Worm (Caenorhabditis elegans): ENCODE results near the gene D2096.10.
A peak's percentile ranks its signal among the peaks of the same experiment; 100 is the strongest.

The D2096.10 gene

DNA sequence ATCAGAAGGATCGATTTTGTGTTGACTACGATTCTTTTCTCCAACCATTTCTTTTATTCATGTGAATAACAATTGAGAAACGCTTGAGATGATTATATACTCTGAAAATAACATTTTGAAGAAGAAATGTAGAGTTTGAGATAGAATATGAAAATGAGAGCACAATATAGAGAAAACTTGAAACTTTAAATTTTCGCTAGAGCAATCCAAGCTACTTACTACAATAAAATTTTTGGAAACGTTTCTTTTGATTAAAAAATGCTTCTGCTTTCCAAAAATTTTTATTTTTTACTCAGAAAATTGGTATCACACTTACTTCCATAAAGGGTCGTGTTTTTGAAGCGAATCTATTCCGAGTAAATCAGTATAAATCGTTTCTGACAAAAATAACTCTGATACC lies 31.9 kb upstream of the D2096.10 start, which contains the start of gene M116.5:
Gene M116.5 (minus strand): TSS at position 101 of the 400 bp plus-strand sequence.
- no peak for TF ChIP-seq die-1 (tag; optimal IDR thresholded peaks at IDR 0.05)

DNA sequence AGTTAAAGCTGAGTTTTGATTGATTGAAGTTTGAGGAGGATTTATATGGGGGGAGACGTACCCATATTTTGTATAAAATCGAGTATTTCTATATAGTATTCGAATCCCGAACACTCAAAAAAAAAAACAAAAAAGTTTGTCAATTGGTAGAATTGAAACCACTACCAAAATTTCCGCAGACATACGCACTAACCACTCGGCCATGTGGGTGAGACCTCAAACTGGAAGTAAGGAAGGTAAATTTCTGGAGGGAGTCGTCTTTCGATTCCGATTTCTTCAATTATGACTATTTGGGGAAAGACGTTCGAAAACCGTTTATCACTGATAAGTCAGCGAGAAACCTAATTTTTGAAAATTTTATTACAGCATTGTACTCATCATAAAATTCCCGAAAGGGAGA lies 23.5 kb upstream of the D2096.10 start:
- TF ChIP-seq madf-6 (GFP tag; IDR thresholded peaks at IDR 0.05) (peak; percentile 38; the same call in 1 of the 2 replicates), B0261.1 (tag; optimal IDR thresholded peaks at IDR 0.05) (peak; percentile 59), ztf-25 (GFP tag; IDR thresholded peaks at IDR 0.05) (peak; percentile 82; the same call in 1 of the 2 replicates), ceh-40 (GFP tag; IDR thresholded peaks at IDR 0.05) (0 out of 2 replicates have a peak, but pooled peaks have one; percentile 38), D2030.7 (GFP tag; IDR thresholded peaks at IDR 0.05) (peak; percentile 41; the same call in 1 of the 2 replicates), madf-3 (GFP tag; IDR thresholded peaks at IDR 0.05) (peak; percentile 61; the same call in 1 of the 2 replicates), tbp1 (GFP tag; optimal IDR thresholded peaks at IDR 0.05) (peak; percentile 86), cebp-2 (GFP tag; IDR thresholded peaks at IDR 0.05) (0 out of 2 replicates have a peak, but pooled peaks have one; percentile 76), hsf-1 (GFP tag; IDR thresholded peaks at IDR 0.05) (peak; percentile 68; the same call in 1 of the 2 replicates), hmg-1.2 (GFP tag; IDR thresholded peaks at IDR 0.05) (peak; percentile 70), rpc-1 (optimal IDR thresholded peaks at IDR 0.05) (peak; percentile 49), rpc-1 (tag; optimal IDR thresholded peaks at IDR 0.05) (peak; percentile 68), pbrm-1 (GFP tag; IDR thresholded peaks at IDR 0.05) (peak; percentile 25; the same call in 1 of the 2 replicates), B0019.2 (GFP tag; conservative IDR thresholded peaks at IDR 0.05) (0 out of 2 replicates have a peak, but pooled peaks have one; percentile 15), lin-26 (GFP tag; IDR thresholded peaks at IDR 0.05) (peak; percentile 88)

DNA sequence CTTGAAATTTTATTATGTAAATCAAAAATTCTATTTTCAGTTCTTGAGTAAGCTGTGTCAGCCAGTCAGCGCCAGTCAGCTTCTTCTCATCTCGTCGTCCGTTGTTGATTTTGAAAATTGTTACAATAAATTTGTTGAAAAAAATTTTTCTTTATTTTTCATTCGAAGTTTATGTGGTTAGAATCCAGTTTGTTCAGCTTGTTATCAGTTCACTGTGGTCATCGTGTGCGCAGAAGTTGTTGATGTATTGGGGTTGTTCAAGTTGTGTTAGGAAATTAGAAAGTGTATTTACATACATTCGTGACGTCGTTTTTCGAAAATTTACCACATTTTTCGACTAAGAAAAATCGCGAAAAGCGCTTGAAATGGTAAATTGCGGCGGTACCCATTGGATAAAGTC lies 8.8 kb upstream of the D2096.10 start:
- peak; percentile 57 for TF ChIP-seq hrde-1 (tag; optimal IDR thresholded peaks at IDR 0.05; ENCODE audit: borderline replicate concordance)
- TF ChIP-seq dpl-1 (GFP tag; optimal IDR thresholded peaks at IDR 0.05): no peak
- TF ChIP-seq Y79H2A.3 (GFP tag; conservative IDR thresholded peaks at IDR 0.05): 0 out of 2 replicates have a peak, but pooled peaks have one; percentile 56

DNA sequence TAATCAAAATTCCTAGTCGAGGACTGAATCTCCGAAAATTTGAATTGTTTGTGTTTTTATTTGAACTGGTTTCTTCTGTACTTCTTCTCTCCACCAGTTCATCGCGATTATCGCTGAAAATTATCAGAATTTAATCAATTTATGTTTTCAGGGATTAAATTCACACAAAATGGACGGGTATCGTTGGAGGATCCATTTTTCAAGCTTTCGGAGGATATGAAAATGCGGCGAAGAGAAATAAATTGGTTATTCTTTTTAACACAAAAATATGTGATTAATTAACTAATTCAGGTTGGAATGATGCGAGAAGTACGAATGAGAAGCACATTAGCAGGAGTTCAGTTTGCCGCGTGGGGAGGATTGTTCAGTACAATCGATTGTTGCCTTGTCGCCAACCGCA lies 7.3 kb upstream of the D2096.10 start, which contains the start of gene timm-17B.2:
Gene timm-17B.2 (plus strand): TSS at position 301 of the 400 bp plus-strand sequence.
- TF ChIP-seq atf-7 (tag; optimal IDR thresholded peaks at IDR 0.05) (no peak), ceh-27 (GFP tag; optimal IDR thresholded peaks at IDR 0.05) (no peak), F33H1.4 (GFP tag; IDR thresholded peaks at IDR 0.05) (no peak), nhr-120 (GFP tag; IDR thresholded peaks at IDR 0.05) (no peak), D2030.7 (GFP tag; IDR thresholded peaks at IDR 0.05) (no peak), aptf-2 (GFP tag; conservative IDR thresholded peaks at IDR 0.05) (no peak), nhr-27 (tag; optimal IDR thresholded peaks at IDR 0.05) (no peak), madf-10 (tag; optimal IDR thresholded peaks at IDR 0.05) (no peak), K11D2.4 (GFP tag; IDR thresholded peaks at IDR 0.05) (no peak), mxl-1 (tag; optimal IDR thresholded peaks at IDR 0.05) (no peak)

DNA sequence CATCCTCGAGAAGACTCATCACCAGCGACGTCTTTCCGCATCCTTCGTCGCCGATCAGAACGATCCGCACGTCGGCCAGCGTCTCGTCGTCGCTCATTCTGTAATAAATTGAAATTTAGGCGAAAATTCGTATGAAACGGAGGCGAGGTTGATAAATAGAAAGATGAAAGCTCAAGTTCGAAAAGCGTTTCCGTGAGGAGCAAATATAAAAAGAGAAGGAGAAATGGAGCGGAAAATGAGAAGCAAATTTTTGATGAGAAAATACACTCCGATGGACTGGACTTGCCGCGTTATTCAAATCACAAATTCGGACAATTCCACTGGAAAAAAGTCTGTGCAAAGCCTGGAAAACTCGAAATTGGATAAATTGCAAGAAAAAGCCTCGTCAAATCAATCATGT lies 5.1 kb upstream of the D2096.10 start, which contains the start of gene D2096.11:
Gene D2096.11 (minus strand): TSS at position 101 of the 400 bp plus-strand sequence.
- no peak for TF ChIP-seq rcor-1 (GFP tag; IDR thresholded peaks at IDR 0.05)
- no peak for TF ChIP-seq snpc-3.4 (tag; optimal IDR thresholded peaks at IDR 0.05)
- TF ChIP-seq mel-28 (tag; optimal IDR thresholded peaks at IDR 0.05; ENCODE audit: borderline replicate concordance): no peak
- TF ChIP-seq F22D6.2 (tag; optimal IDR thresholded peaks at IDR 0.05): no peak
- TF ChIP-seq aptf-3 (GFP tag; IDR thresholded peaks at IDR 0.05): no peak
- TF ChIP-seq ceh-100 (GFP tag; IDR thresholded peaks at IDR 0.05): no peak
- no peak for TF ChIP-seq nfya-2 (GFP tag; IDR thresholded peaks at IDR 0.05)
- no peak for TF ChIP-seq nhr-90 (tag; optimal IDR thresholded peaks at IDR 0.05)
- TF ChIP-seq D2030.7 (GFP tag; IDR thresholded peaks at IDR 0.05): no peak
- no peak for TF ChIP-seq F57C9.4 (tag; optimal IDR thresholded peaks at IDR 0.05)
- TF ChIP-seq dpff-1 (tag; optimal IDR thresholded peaks at IDR 0.05): no peak
- no peak for TF ChIP-seq zim-3 (tag; optimal IDR thresholded peaks at IDR 0.05)
- TF ChIP-seq die-1 (tag; optimal IDR thresholded peaks at IDR 0.05): no peak

All from whole organism, young adult.